Fruit fly (Drosophila melanogaster): Measurements from ENCODE around the gene CG17271.

The CG17271 gene

DNA sequence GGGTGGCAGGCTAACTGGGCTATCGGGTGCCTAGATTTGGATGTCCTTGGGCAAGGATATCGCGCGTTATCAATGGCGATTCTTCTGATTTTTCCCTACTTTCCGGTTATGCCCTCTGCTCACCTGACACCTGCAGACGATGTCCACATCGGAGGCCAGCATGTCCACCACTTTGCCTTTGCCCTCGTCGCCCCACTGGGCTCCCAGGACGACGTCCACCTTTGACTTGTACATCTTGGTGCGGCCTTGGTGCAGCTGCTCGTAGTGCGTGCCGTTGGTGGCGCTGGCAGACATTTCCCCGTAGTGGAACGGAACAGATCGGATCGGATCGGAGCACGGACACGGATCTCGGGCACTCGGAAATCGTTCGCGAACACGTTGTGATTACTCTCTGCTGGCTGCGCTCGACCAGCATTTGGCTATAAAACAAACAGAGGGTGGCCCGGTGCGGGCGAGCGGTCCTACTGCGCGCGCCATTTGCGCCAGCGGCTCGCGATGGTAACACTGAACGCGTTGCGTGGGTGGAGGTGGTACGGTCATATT lies 8.6 kb upstream of the CG17271 start, which contains the start of gene Adss (continued):
- TF ChIP-seq cg (GFP tag; optimal IDR thresholded peaks at IDR 0.05) (peak; percentile 77), CG6175 (GFP tag; IDR thresholded peaks at IDR 0.05) (no peak), stc (GFP tag; IDR thresholded peaks at IDR 0.05) (no peak), run (tag; optimal IDR thresholded peaks at IDR 0.05) (no peak), sd (tag; optimal IDR thresholded peaks at IDR 0.05) (no peak), h (optimal IDR thresholded peaks at IDR 0.05) (no peak), CTCF (GFP tag; optimal IDR thresholded peaks at IDR 0.05) (peak; percentile 21), sisA (GFP tag; IDR thresholded peaks at IDR 0.05) (no peak), vnd (GFP tag; IDR thresholded peaks at IDR 0.05; ENCODE audit: partially characterized antibody) (no peak; the same call in 2 of the 3 replicates), crol (GFP tag; IDR thresholded peaks at IDR 0.05) (no peak), Side (GFP tag; optimal IDR thresholded peaks at IDR 0.05) (peak; percentile 43), Pdp1 (GFP tag; optimal IDR thresholded peaks at IDR 0.05) (peak; percentile 7 to 29), CG5953 (GFP tag; IDR thresholded peaks at IDR 0.05) (no peak), Mad (GFP tag; optimal IDR thresholded peaks at IDR 0.05) (peak; percentile 51), scrt (GFP tag; optimal IDR thresholded peaks at IDR 0.05) (no peak), CG3065 (GFP tag; optimal IDR thresholded peaks at IDR 0.05) (no peak), Jarid2 (GFP tag; optimal IDR thresholded peaks at IDR 0.05) (peak; percentile 82), inv (GFP tag; IDR thresholded peaks at IDR 0.05; ENCODE audit: partially characterized antibody) (peak; percentile 11; the same call in 1 of the 2 replicates), CG6683 (GFP tag; optimal IDR thresholded peaks at IDR 0.05) (no peak), CG13424 (tag; optimal IDR thresholded peaks at IDR 0.05) (no peak), kay (GFP tag; optimal IDR thresholded peaks at IDR 0.05) (no peak), CG6791 (GFP tag; IDR thresholded peaks at IDR 0.05; ENCODE audit: partially characterized antibody) (peak; percentile 54; the same call in 2 of the 3 replicates), wor (GFP tag; IDR thresholded peaks at IDR 0.05) (no peak), vfl (GFP tag; optimal IDR thresholded peaks at IDR 0.05) (no peak), CG15696 (tag; optimal IDR thresholded peaks at IDR 0.05) (no peak), slp2 (GFP tag; optimal IDR thresholded peaks at IDR 0.05) (no peak), Gsc (GFP tag; IDR thresholded peaks at IDR 0.05) (no peak), emc (GFP tag; optimal IDR thresholded peaks at IDR 0.05) (peak; percentile 2), CG8281 (tag; optimal IDR thresholded peaks at IDR 0.05) (no peak), CG10431 (GFP tag; optimal IDR thresholded peaks at IDR 0.05) (peak; percentile 36), sob (GFP tag; IDR thresholded peaks at IDR 0.05) (peak; percentile 56; the same call in 1 of the 2 replicates), CG11723 (GFP tag; optimal IDR thresholded peaks at IDR 0.05) (no peak), CG6254 (GFP tag; optimal IDR thresholded peaks at IDR 0.05) (peak; percentile 57), CG17328 (GFP tag; IDR thresholded peaks at IDR 0.05) (peak; percentile 22; the same call in 1 of the 2 replicates), CG7556 (GFP tag; optimal IDR thresholded peaks at IDR 0.05) (no peak), dan (GFP tag; IDR thresholded peaks at IDR 0.05) (no peak), chif (GFP tag; optimal IDR thresholded peaks at IDR 0.05) (peak in 1 of 2 experiments; percentile 24), CG42726 (GFP tag; IDR thresholded peaks at IDR 0.05; ENCODE audit: partially characterized antibody) (peak; percentile 79), CG10209 (GFP tag; optimal IDR thresholded peaks at IDR 0.05) (no peak), tio (GFP tag; optimal IDR thresholded peaks at IDR 0.05) (no peak), Eip74EF (GFP tag; optimal IDR thresholded peaks at IDR 0.05) (no peak), hth (optimal IDR thresholded peaks at IDR 0.05) (no peak), lab (GFP tag; optimal IDR thresholded peaks at IDR 0.05) (peak; percentile 63), CG10959 (GFP tag; IDR thresholded peaks at IDR 0.05) (no peak), CG8388 (GFP tag; optimal IDR thresholded peaks at IDR 0.05) (no peak), CG8089 (GFP tag; optimal IDR thresholded peaks at IDR 0.05) (no peak), jing (GFP tag; optimal IDR thresholded peaks at IDR 0.05) (no peak), CoRest (tag; optimal IDR thresholded peaks at IDR 0.05) (no peak), Fer1 (GFP tag; optimal IDR thresholded peaks at IDR 0.05) (peak; percentile 21), al (GFP tag; IDR thresholded peaks at IDR 0.05) (peak; percentile 15; the same call in 1 of the 2 replicates), CG12942 (GFP tag; optimal IDR thresholded peaks at IDR 0.05) (no peak)
